Worm (Caenorhabditis elegans): Measurements from ENCODE around the gene C07G1.6.

The C07G1.6 gene

DNA sequence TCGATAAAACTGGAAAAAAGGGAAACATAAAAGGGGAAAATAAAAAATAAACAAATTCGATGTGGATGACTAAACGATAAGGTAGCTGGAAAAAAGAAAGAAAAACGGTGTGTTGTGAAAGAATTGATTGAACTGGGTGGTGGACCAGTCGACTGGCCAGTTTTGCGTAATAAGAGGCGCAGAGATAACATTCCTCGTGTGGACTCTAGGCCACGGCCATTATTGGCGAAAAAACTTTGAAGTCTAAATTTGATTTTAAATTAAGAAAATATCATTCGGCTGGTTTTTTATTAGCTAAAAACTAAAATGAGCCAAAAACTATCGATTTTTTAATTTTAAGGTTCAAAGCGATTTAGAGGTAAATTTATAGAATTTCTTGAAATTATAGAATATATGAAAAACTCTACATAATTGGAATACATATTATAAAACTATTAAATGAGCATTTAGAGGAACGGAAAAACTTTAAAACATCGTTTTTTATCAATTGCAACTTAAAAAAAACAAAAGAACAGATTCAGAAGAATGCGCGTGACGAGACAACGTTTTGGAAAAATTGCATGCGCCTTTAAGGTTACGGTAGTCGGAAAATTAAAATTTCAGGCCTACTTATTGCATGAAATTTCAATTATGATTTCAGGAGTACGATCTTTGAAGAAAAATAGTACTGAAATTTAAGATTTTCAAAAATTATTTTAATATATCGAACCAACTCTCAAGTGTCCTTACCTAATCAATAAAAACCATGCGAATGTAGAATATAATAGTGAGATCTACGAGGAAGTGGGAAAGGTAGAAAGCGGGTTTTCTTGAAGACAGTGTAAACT is 4.7 kb downstream of the C07G1.6 start, which contains the start of gene hgrs-1 (continued):
- no peak for TF ChIP-seq let-607 (tag; optimal IDR thresholded peaks at IDR 0.05)
- no peak for TF ChIP-seq snpc-3.4 (tag; optimal IDR thresholded peaks at IDR 0.05)
- no peak for TF ChIP-seq Y95B8A.8 (GFP tag; IDR thresholded peaks at IDR 0.05)
- peak; percentile 94 for TF ChIP-seq madf-8 (GFP tag; conservative IDR thresholded peaks at IDR 0.05)
- TF ChIP-seq snpc-1.3 (tag; optimal IDR thresholded peaks at IDR 0.05; ENCODE audit: insufficient read depth): no peak
- TF ChIP-seq dox-1 (GFP tag; IDR thresholded peaks at IDR 0.05): no peak
- TF ChIP-seq him-1 (tag; optimal IDR thresholded peaks at IDR 0.05): no peak
- TF ChIP-seq B0336.3 (GFP tag; IDR thresholded peaks at IDR 0.05): no peak
- TF ChIP-seq nfya-1 (tag; optimal IDR thresholded peaks at IDR 0.05; ENCODE audit: borderline replicate concordance, insufficient read depth): no peak
- TF ChIP-seq dpl-1 (GFP tag; optimal IDR thresholded peaks at IDR 0.05): no peak
- TF ChIP-seq mel-28 (tag; optimal IDR thresholded peaks at IDR 0.05; ENCODE audit: borderline replicate concordance): no peak

DNA sequence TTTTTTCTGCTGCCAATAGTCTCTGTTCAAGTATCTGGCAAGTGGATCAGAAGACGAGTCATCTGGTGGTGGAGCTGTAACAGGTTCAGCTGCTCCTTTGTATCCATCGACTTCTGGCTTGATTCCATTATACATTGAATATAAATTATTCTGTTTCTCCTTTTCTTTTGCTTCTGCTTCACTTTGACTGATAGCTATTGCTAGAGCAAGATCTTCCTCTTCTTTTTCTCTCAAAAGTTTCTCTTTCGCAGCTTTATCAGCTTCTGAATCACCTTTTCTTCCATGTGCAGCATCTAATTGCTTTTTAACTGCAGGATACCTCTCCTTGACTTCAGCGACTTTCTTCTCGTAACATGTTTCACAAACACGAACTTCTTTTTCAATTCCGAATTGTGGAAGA is 6.6 kb downstream of the C07G1.6 start:
- no peak for TF ChIP-seq zim-3 (tag; optimal IDR thresholded peaks at IDR 0.05)
- TF ChIP-seq K12H6.12 (tag; optimal IDR thresholded peaks at IDR 0.05): no peak
- no peak for TF ChIP-seq F33H1.4 (GFP tag; IDR thresholded peaks at IDR 0.05)
- no peak for TF ChIP-seq mcd-1 (GFP tag; IDR thresholded peaks at IDR 0.05)
- TF ChIP-seq madf-6 (GFP tag; IDR thresholded peaks at IDR 0.05): no peak
- TF ChIP-seq ztf-18 (tag; optimal IDR thresholded peaks at IDR 0.05): no peak

DNA sequence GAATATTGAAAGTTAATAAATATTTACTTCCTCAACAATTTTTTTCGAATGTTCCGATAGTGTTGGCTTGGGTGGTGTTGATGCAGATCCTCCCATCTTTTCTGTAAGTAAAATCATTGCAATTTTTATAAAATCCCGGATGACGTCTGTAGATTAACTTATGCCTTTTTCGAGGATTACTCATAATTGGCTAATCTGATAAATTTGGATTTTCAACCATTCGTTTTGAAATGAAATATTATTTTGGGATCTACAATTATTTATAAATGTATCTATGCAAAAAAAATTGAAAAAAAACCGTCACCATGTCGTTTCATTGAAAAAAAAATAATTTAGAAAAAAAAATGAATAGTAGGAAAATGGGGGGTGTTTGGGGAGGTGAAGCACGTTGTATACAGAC is 9.1 kb downstream of the C07G1.6 start, which contains the start of gene glrx-22:
Gene glrx-22 (minus strand): TSS at position 101 of the 400 bp plus-strand sequence.
- TF ChIP-seq hmg-1.2 (GFP tag; IDR thresholded peaks at IDR 0.05): no peak
- no peak for TF ChIP-seq chd-7 (tag; optimal IDR thresholded peaks at IDR 0.05)
- TF ChIP-seq pha-4 (tag; optimal IDR thresholded peaks at IDR 0.05): no peak
- TF ChIP-seq hsf-1 (GFP tag; IDR thresholded peaks at IDR 0.05): no peak
- TF ChIP-seq ceh-40 (GFP tag; IDR thresholded peaks at IDR 0.05): no peak
- no peak for TF ChIP-seq hlh-26 (GFP tag; conservative IDR thresholded peaks at IDR 0.05)
- no peak for TF ChIP-seq ztf-6 (GFP tag; IDR thresholded peaks at IDR 0.05)
- TF ChIP-seq madf-8 (GFP tag; conservative IDR thresholded peaks at IDR 0.05): no peak
- no peak for TF ChIP-seq attf-5 (GFP tag; optimal IDR thresholded peaks at IDR 0.05)

DNA sequence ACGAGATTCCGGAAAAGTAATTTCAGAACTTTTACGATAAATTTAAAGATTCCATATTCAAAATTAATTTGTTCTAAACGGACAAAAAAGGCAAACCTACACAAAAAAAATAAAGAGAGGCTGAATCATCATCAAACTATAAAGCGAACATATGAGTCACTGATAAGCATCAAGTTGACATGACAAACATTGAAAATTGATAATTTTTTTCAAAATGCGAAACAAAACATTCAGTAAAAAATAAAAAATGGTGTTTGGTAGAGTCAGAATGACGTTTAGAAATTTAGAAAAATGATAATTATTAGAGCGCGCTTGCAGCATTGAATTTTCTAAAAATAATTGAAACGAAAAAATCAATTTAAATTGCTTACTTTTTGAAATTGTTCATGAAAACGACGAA is 10.4 kb downstream of the C07G1.6 start:
- TF ChIP-seq Y56A3A.18 (GFP tag; IDR thresholded peaks at IDR 0.05) (no peak), T07F8.4 (tag; optimal IDR thresholded peaks at IDR 0.05) (no peak), fkh-3 (tag; optimal IDR thresholded peaks at IDR 0.05) (no peak), mel-28 (tag; optimal IDR thresholded peaks at IDR 0.05; ENCODE audit: borderline replicate concordance) (no peak), repo-1 (tag; optimal IDR thresholded peaks at IDR 0.05) (no peak), dpl-1 (GFP tag; optimal IDR thresholded peaks at IDR 0.05) (no peak), hsf-1 (GFP tag; IDR thresholded peaks at IDR 0.05) (no peak), F49E8.2 (tag; optimal IDR thresholded peaks at IDR 0.05; ENCODE audit: insufficient read depth) (no peak), F23B12.7 (tag; optimal IDR thresholded peaks at IDR 0.05; ENCODE audit: insufficient read depth) (peak; percentile 5), attf-5 (GFP tag; optimal IDR thresholded peaks at IDR 0.05) (no peak), sdz-38 (tag; optimal IDR thresholded peaks at IDR 0.05) (no peak), lag-1 (GFP tag; IDR thresholded peaks at IDR 0.05) (no peak), snpc-4 (GFP tag; optimal IDR thresholded peaks at IDR 0.05) (no peak), snpc-4 (tag; optimal IDR thresholded peaks at IDR 0.05) (no peak), nhr-80 (tag; optimal IDR thresholded peaks at IDR 0.05) (peak; percentile 68)
